Fruit fly (Drosophila melanogaster): ENCODE results near the gene CG4022.

Gene CG4022

dm6 chr3L:9426656-9427294, 16.1 kb upstream of the CG4022 start, which contains the start of the genes Atat and Shc (continued):
- TF ChIP-seq CG12942 (GFP tag; optimal IDR thresholded peaks at IDR 0.05) = peak; percentile 100
- TF ChIP-seq Xrp1 (GFP tag; IDR thresholded peaks at IDR 0.05) = peak; percentile 99
- peak; percentile 98 for TF ChIP-seq btn (GFP tag; optimal IDR thresholded peaks at IDR 0.05)
- peak; percentile 12 for TF ChIP-seq CG15479 (GFP tag; optimal IDR thresholded peaks at IDR 0.05)
- peak; percentile 100 for TF ChIP-seq CG11247 (GFP tag; IDR thresholded peaks at IDR 0.05)
- peak; percentile 98 for TF ChIP-seq crc (GFP tag; optimal IDR thresholded peaks at IDR 0.05)
- peak; percentile 97 for TF ChIP-seq CG31441 (GFP tag; IDR thresholded peaks at IDR 0.05)
- peak; percentile 95 for TF ChIP-seq nau (GFP tag; optimal IDR thresholded peaks at IDR 0.05)
- TF ChIP-seq tap (tag; optimal IDR thresholded peaks at IDR 0.05) = peak; percentile 95
- peak; percentile 100 for TF ChIP-seq CG9215 (GFP tag; IDR thresholded peaks at IDR 0.05)
- TF ChIP-seq Abd-B (GFP tag; optimal IDR thresholded peaks at IDR 0.05) = peak; percentile 100
- peak; percentile 97 for TF ChIP-seq CG3838 (GFP tag; optimal IDR thresholded peaks at IDR 0.05)
- TF ChIP-seq CG32532 (GFP tag; IDR thresholded peaks at IDR 0.05) = peak; percentile 100
- peak; percentile 98 for TF ChIP-seq CG31224 (GFP tag; IDR thresholded peaks at IDR 0.05)
- TF ChIP-seq Hmx (GFP tag; optimal IDR thresholded peaks at IDR 0.05) = peak; percentile 97
- peak; percentile 100 for TF ChIP-seq klu (GFP tag; IDR thresholded peaks at IDR 0.05)
- peak; percentile 95 for TF ChIP-seq Spps (tag; optimal IDR thresholded peaks at IDR 0.05)
- TF ChIP-seq Xbp1 (GFP tag; optimal IDR thresholded peaks at IDR 0.05) = peak; percentile 100
- peak in 1 of 2 experiments; percentile 81 for TF ChIP-seq Hr78 (GFP tag; optimal IDR thresholded peaks at IDR 0.05)
- peak; percentile 98 for TF ChIP-seq NK7.1 (GFP tag; optimal IDR thresholded peaks at IDR 0.05)
- peak; percentile 100 for TF ChIP-seq fu2 (GFP tag; optimal IDR thresholded peaks at IDR 0.05)
- peak; percentile 91 for TF ChIP-seq Nf-YC (tag; optimal IDR thresholded peaks at IDR 0.05)
- TF ChIP-seq HLH54F (GFP tag; optimal IDR thresholded peaks at IDR 0.05) = peak; percentile 100
- peak; percentile 100 for TF ChIP-seq Med (GFP tag)
- TF ChIP-seq row (GFP tag; IDR thresholded peaks at IDR 0.05) = peak; percentile 100
- peak; percentile 98 for TF ChIP-seq sens-2 (GFP tag; IDR thresholded peaks at IDR 0.05)
- TF ChIP-seq zen (tag; optimal IDR thresholded peaks at IDR 0.05) = peak; percentile 99
- TF ChIP-seq bowl (GFP tag; IDR thresholded peaks at IDR 0.05) = peak; percentile 96
- TF ChIP-seq Myb (GFP tag; optimal IDR thresholded peaks at IDR 0.05) = peak; percentile 96
- TF ChIP-seq jigr1 (GFP tag; IDR thresholded peaks at IDR 0.05) = peak; percentile 100
- peak; percentile 100 for TF ChIP-seq Gug (GFP tag; IDR thresholded peaks at IDR 0.05)
- peak; percentile 97 for TF ChIP-seq D19B (GFP tag; optimal IDR thresholded peaks at IDR 0.05)
- peak; percentile 87 for TF ChIP-seq CG4360 (GFP tag; IDR thresholded peaks at IDR 0.05)
- peak; percentile 96 for TF ChIP-seq twi (tag; optimal IDR thresholded peaks at IDR 0.05)
- peak; percentile 99 for TF ChIP-seq Sox102F (GFP tag; optimal IDR thresholded peaks at IDR 0.05)
- peak; percentile 96 for TF ChIP-seq Blimp-1 (GFP tag; optimal IDR thresholded peaks at IDR 0.05)
- peak; percentile 99 for TF ChIP-seq Atf3 (GFP tag; optimal IDR thresholded peaks at IDR 0.05)
- peak; percentile 97 for TF ChIP-seq CrebB (tag; optimal IDR thresholded peaks at IDR 0.05)
- peak; percentile 99 for TF ChIP-seq CG15696 (tag; optimal IDR thresholded peaks at IDR 0.05)
- peak; percentile 72 to 98 for TF ChIP-seq bsh (GFP tag; optimal IDR thresholded peaks at IDR 0.05)
- TF ChIP-seq CG4730 (GFP tag; IDR thresholded peaks at IDR 0.05) = peak; percentile 99
- peak; percentile 100 for TF ChIP-seq shn (GFP tag; optimal IDR thresholded peaks at IDR 0.05)
- peak; percentile 96 for TF ChIP-seq Elba2 (GFP tag; optimal IDR thresholded peaks at IDR 0.05)
- TF ChIP-seq Dp (GFP tag; optimal IDR thresholded peaks at IDR 0.05) = peak; percentile 53
- TF ChIP-seq chinmo (GFP tag; IDR thresholded peaks at IDR 0.05; ENCODE audit: partially characterized antibody) = peak; percentile 53; the same call in 2 of the 4 replicates
- peak; percentile 100 for TF ChIP-seq HLH3B (GFP tag; IDR thresholded peaks at IDR 0.05)
- TF ChIP-seq oc (tag; optimal IDR thresholded peaks at IDR 0.05) = peak; percentile 97
- TF ChIP-seq chm (GFP tag; IDR thresholded peaks at IDR 0.05) = peak; percentile 99
- peak; percentile 100 for TF ChIP-seq Hsf (GFP tag; optimal IDR thresholded peaks at IDR 0.05)
- peak; percentile 100 for TF ChIP-seq CG11456 (GFP tag; IDR thresholded peaks at IDR 0.05)

Measured in whole organism, embryonic.